Fruit fly (Drosophila melanogaster): Measurements from ENCODE around the gene CG14042.

The CG14042 gene

DNA sequence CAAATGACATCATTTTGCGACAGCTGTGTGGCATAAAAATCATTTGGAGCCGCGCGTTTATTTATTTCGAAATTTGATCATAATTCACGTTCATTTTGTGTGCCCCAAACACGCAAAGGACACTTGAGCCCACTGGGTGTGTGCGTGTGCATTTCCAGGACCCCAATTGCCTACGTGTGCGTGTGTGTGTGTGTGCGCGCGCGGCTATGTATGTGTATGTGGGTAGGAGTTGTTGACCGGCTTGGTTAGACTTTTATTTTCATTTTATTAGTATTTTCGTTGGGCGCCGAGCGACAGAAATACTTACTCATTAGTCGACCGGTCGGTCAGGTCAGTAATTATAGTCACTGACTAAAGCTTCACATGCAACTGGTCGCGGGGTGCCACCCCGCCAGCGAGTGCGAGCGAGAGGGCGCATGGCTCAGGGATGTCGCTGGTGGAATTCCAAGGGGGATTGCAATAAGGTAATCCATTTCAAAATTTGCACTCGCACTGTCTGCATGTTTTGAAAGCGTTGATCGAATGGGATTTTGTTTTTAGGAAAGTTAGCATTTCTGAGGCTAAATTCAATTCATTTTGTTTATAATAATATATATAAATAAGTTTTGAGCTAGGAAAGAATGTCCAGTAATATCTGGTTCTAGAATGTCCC lies 6.1 kb downstream of the CG14042 start (continued):
- peak; percentile 4 for TF ChIP-seq CG8924 (tag; optimal IDR thresholded peaks at IDR 0.05)
- TF ChIP-seq gt (GFP tag; IDR thresholded peaks at IDR 0.05): no peak
- no peak; the same call in 1 of the 2 replicates for TF ChIP-seq CG4404 (GFP tag; IDR thresholded peaks at IDR 0.05)
- TF ChIP-seq ab (GFP tag; optimal IDR thresholded peaks at IDR 0.05): no peak
- TF ChIP-seq crc (GFP tag; optimal IDR thresholded peaks at IDR 0.05): no peak
- TF ChIP-seq CG4424 (GFP tag; optimal IDR thresholded peaks at IDR 0.05): peak; percentile 41
- no peak for TF ChIP-seq CG17568 (GFP tag; optimal IDR thresholded peaks at IDR 0.05)
- TF ChIP-seq BtbVII (GFP tag; optimal IDR thresholded peaks at IDR 0.05): peak; percentile 49
- no peak for TF ChIP-seq hkb (optimal IDR thresholded peaks at IDR 0.05)
- TF ChIP-seq hkb (GFP tag; IDR thresholded peaks at IDR 0.05): no peak
- no peak for TF ChIP-seq jumu (GFP tag; optimal IDR thresholded peaks at IDR 0.05)
- TF ChIP-seq CG14667 (GFP tag; IDR thresholded peaks at IDR 0.05): no peak
- no peak for TF ChIP-seq CG18476 (GFP tag; optimal IDR thresholded peaks at IDR 0.05)
- no peak for TF ChIP-seq onecut (GFP tag; IDR thresholded peaks at IDR 0.05)
- no peak for TF ChIP-seq Doc3 (GFP tag; IDR thresholded peaks at IDR 0.05; ENCODE audit: partially characterized antibody)
- peak; percentile 53 for TF ChIP-seq Oli (tag; optimal IDR thresholded peaks at IDR 0.05)
- TF ChIP-seq CG4820 (GFP tag; optimal IDR thresholded peaks at IDR 0.05): peak; percentile 32
- no peak for TF ChIP-seq dan (GFP tag; IDR thresholded peaks at IDR 0.05)
- TF ChIP-seq CG12391 (tag; optimal IDR thresholded peaks at IDR 0.05): peak; percentile 31
- TF ChIP-seq sima (GFP tag; optimal IDR thresholded peaks at IDR 0.05): no peak
- TF ChIP-seq Trl (optimal IDR thresholded peaks at IDR 0.05): no peak
- peak; percentile 46 for TF ChIP-seq Trl (GFP tag; optimal IDR thresholded peaks at IDR 0.05)
- TF ChIP-seq D19B (GFP tag; optimal IDR thresholded peaks at IDR 0.05): peak; percentile 10
- peak; percentile 31 for TF ChIP-seq unpg (GFP tag; optimal IDR thresholded peaks at IDR 0.05)
- TF ChIP-seq CG43689 (GFP tag; IDR thresholded peaks at IDR 0.05): no peak
- no peak for TF ChIP-seq jing (GFP tag; optimal IDR thresholded peaks at IDR 0.05)
- no peak for TF ChIP-seq CG6175 (GFP tag; IDR thresholded peaks at IDR 0.05)
- no peak for TF ChIP-seq HLHmδ (GFP tag; optimal IDR thresholded peaks at IDR 0.05)
- TF ChIP-seq Bteb2 (GFP tag; optimal IDR thresholded peaks at IDR 0.05): no peak
- TF ChIP-seq prd (optimal IDR thresholded peaks at IDR 0.05): no peak
- no peak for TF ChIP-seq prd (GFP tag; IDR thresholded peaks at IDR 0.05)
- TF ChIP-seq aop (GFP tag; IDR thresholded peaks at IDR 0.05): no peak
- no peak for TF ChIP-seq CG9609 (GFP tag; optimal IDR thresholded peaks at IDR 0.05)
- TF ChIP-seq sens (GFP tag): peak; percentile 47
- peak; percentile 57 for TF ChIP-seq lilli (GFP tag; optimal IDR thresholded peaks at IDR 0.05)
- TF ChIP-seq bcd (GFP tag; optimal IDR thresholded peaks at IDR 0.05): peak; percentile 44
- TF ChIP-seq Bgb (GFP tag; IDR thresholded peaks at IDR 0.05; ENCODE audit: partially characterized antibody): no peak
- peak; percentile 27 for TF ChIP-seq PHDP (tag; optimal IDR thresholded peaks at IDR 0.05)
- peak; percentile 51 for TF ChIP-seq CG13424 (tag; optimal IDR thresholded peaks at IDR 0.05)
- no peak; the same call in 1 of the 2 replicates for TF ChIP-seq sim (GFP tag; IDR thresholded peaks at IDR 0.05)
- no peak for TF ChIP-seq CG31441 (GFP tag; IDR thresholded peaks at IDR 0.05)
- no peak for TF ChIP-seq insv (GFP tag; optimal IDR thresholded peaks at IDR 0.05)
- peak; percentile 60 for TF ChIP-seq stc (GFP tag; IDR thresholded peaks at IDR 0.05)
- TF ChIP-seq BEAF-32 (GFP tag; optimal IDR thresholded peaks at IDR 0.05): no peak
- no peak for TF ChIP-seq CG10543 (GFP tag; optimal IDR thresholded peaks at IDR 0.05)
- TF ChIP-seq Hey (tag; optimal IDR thresholded peaks at IDR 0.05): no peak
- TF ChIP-seq otp (GFP tag; IDR thresholded peaks at IDR 0.05): peak; percentile 33; the same call in 1 of the 3 replicates
- TF ChIP-seq Ptx1 (GFP tag; IDR thresholded peaks at IDR 0.05): peak; percentile 64; the same call in 1 of the 2 replicates
- no peak for TF ChIP-seq CG4328 (GFP tag; optimal IDR thresholded peaks at IDR 0.05)
- TF ChIP-seq sob (GFP tag; IDR thresholded peaks at IDR 0.05): no peak
- TF ChIP-seq fru (optimal IDR thresholded peaks at IDR 0.05): no peak
- peak; percentile 17 for TF ChIP-seq Fer1 (GFP tag; optimal IDR thresholded peaks at IDR 0.05)
